Fruit fly (Drosophila melanogaster): ENCODE results near the gene CG6885.

Gene CG6885

dm6 chr3L:18756293-18756887 is 12.1 kb downstream of the CG6885 start (continued):
- TF ChIP-seq trh (GFP tag; optimal IDR thresholded peaks at IDR 0.05) (no peak), Lim3 (GFP tag; IDR thresholded peaks at IDR 0.05) (no peak), tna (GFP tag; IDR thresholded peaks at IDR 0.05; ENCODE audit: partially characterized antibody) (no peak), CG13775 (GFP tag; optimal IDR thresholded peaks at IDR 0.05) (no peak), lbe (GFP tag; optimal IDR thresholded peaks at IDR 0.05) (no peak), Six4 (GFP tag; optimal IDR thresholded peaks at IDR 0.05) (peak; percentile 37), CG8765 (GFP tag; IDR thresholded peaks at IDR 0.05) (no peak), vvl (GFP tag; IDR thresholded peaks at IDR 0.05) (0 out of 2 replicates have a peak, but pooled peaks have one; percentile 14), CG31441 (GFP tag; IDR thresholded peaks at IDR 0.05) (peak; percentile 76), CG17328 (GFP tag; IDR thresholded peaks at IDR 0.05) (no peak), en (GFP tag; optimal IDR thresholded peaks at IDR 0.05) (no peak), CG15696 (tag; optimal IDR thresholded peaks at IDR 0.05) (no peak), gro (GFP tag; optimal IDR thresholded peaks at IDR 0.05) (no peak), CG16863 (GFP tag; optimal IDR thresholded peaks at IDR 0.05) (no peak), cg (GFP tag; optimal IDR thresholded peaks at IDR 0.05) (no peak), CG15011 (GFP tag; optimal IDR thresholded peaks at IDR 0.05) (no peak), gt (GFP tag; IDR thresholded peaks at IDR 0.05) (no peak), CG10543 (GFP tag; optimal IDR thresholded peaks at IDR 0.05) (no peak), Side (GFP tag; optimal IDR thresholded peaks at IDR 0.05) (no peak), Ssrp (tag; optimal IDR thresholded peaks at IDR 0.05) (peak; percentile 60), hbn (GFP tag; IDR thresholded peaks at IDR 0.05; ENCODE audit: partially characterized antibody) (no peak), org-1 (GFP tag; optimal IDR thresholded peaks at IDR 0.05) (no peak), rib (GFP tag; IDR thresholded peaks at IDR 0.05) (no peak), CG4854 (GFP tag; optimal IDR thresholded peaks at IDR 0.05) (no peak), Stat92E (GFP tag; optimal IDR thresholded peaks at IDR 0.05) (no peak), Lhr (GFP tag; optimal IDR thresholded peaks at IDR 0.05) (peak; percentile 10), CG4328 (GFP tag; optimal IDR thresholded peaks at IDR 0.05) (no peak), Poxn (GFP tag; IDR thresholded peaks at IDR 0.05) (no peak), Nf-YB (GFP tag; optimal IDR thresholded peaks at IDR 0.05) (peak; percentile 3), danr (GFP tag; IDR thresholded peaks at IDR 0.05) (no peak), CG15073 (GFP tag; optimal IDR thresholded peaks at IDR 0.05) (no peak), gsb (GFP tag; IDR thresholded peaks at IDR 0.05) (no peak), Vsx1 (GFP tag; optimal IDR thresholded peaks at IDR 0.05) (no peak), Dll (GFP tag; IDR thresholded peaks at IDR 0.05; ENCODE audit: partially characterized antibody) (no peak), kah (GFP tag; optimal IDR thresholded peaks at IDR 0.05) (no peak), CG2129 (GFP tag; IDR thresholded peaks at IDR 0.05; ENCODE audit: partially characterized antibody) (no peak), CG12769 (tag; optimal IDR thresholded peaks at IDR 0.05) (no peak), ara (GFP tag; IDR thresholded peaks at IDR 0.05) (no peak; the same call in 1 of the 2 replicates), trem (tag; optimal IDR thresholded peaks at IDR 0.05) (peak; percentile 19), CkIIα-i1 (GFP tag; IDR thresholded peaks at IDR 0.05) (no peak), ind (GFP tag; optimal IDR thresholded peaks at IDR 0.05) (peak; percentile 32), exex (tag; optimal IDR thresholded peaks at IDR 0.05) (no peak), klu (GFP tag; IDR thresholded peaks at IDR 0.05) (no peak), ro (GFP tag; IDR thresholded peaks at IDR 0.05) (no peak), disco-r (GFP tag; optimal IDR thresholded peaks at IDR 0.05) (no peak), Bgb (GFP tag; IDR thresholded peaks at IDR 0.05; ENCODE audit: partially characterized antibody) (no peak), stc (GFP tag; IDR thresholded peaks at IDR 0.05) (peak; percentile 59), CG32532 (GFP tag; IDR thresholded peaks at IDR 0.05) (no peak; the same call in 1 of the 2 replicates), fd3F (GFP tag; optimal IDR thresholded peaks at IDR 0.05) (peak; percentile 5), prd (optimal IDR thresholded peaks at IDR 0.05) (no peak), prd (GFP tag; IDR thresholded peaks at IDR 0.05) (peak; percentile 52; the same call in 1 of the 3 replicates)

Measured in whole organism, embryonic.